Fruit fly (Drosophila melanogaster) whole organism, embryonic: ENCODE measurements around the gene Pex3.

Source experiments
- Adf1 ChIP-seq: fragments of 200-800 bp; sonication (Bioruptor generic); IDR thresholded peaks from 2 replicates; pipeline ENCODE4 v1.3.6; 2022; ENCODE audit warnings: missing biosample characterization, missing genetic modification characterization
- B-H2 ChIP-seq: fragments of 200-800 bp; sonication (Bioruptor generic); optimal IDR thresholded peaks from 2 replicates; lab custom pipeline; 2018; ENCODE audit warnings: missing biosample characterization, mild to moderate bottlenecking, missing genetic modification characterization
- BEAF-32 ChIP-seq: fragments of 200-800 bp; sonication (Bioruptor generic); optimal IDR thresholded peaks from 3 replicates; lab custom pipeline; 2017; ENCODE audit warnings: missing biosample characterization, missing genetic modification characterization, mild to moderate bottlenecking, moderate library complexity, missing genetic modification reagents
- CG10431 ChIP-seq: fragments of 200-800 bp; sonication (Bioruptor generic); optimal IDR thresholded peaks from 3 replicates; lab custom pipeline; 2018; ENCODE audit warnings: missing biosample characterization, mild to moderate bottlenecking, missing genetic modification characterization
- CG12104 ChIP-seq: fragments of 200-800 bp; sonication (Bioruptor generic); optimal IDR thresholded peaks from 3 replicates; lab custom pipeline; 2016; ENCODE audit warnings: missing biosample characterization, missing genetic modification characterization
- CG15696 ChIP-seq: fragments of 200-800 bp; sonication (Bioruptor generic); optimal IDR thresholded peaks from 2 replicates; lab custom pipeline; 2019; ENCODE audit warnings: missing biosample characterization, mild to moderate bottlenecking, missing genetic modification characterization, moderate library complexity
- CG2199 ChIP-seq: fragments of 200-800 bp; sonication (Bioruptor generic); IDR thresholded peaks from 3 replicates; pipeline ENCODE4 v1.3.6; 2022; ENCODE audit warnings: missing biosample characterization, missing genetic modification characterization
- CG2889 ChIP-seq: fragments of 200-800 bp; sonication (Bioruptor generic); IDR thresholded peaks from 3 replicates; pipeline ENCODE4 v1.3.6; 2022; ENCODE audit warnings: missing biosample characterization, missing genetic modification characterization
- CG30020 ChIP-seq: fragments of 200-800 bp; optimal IDR thresholded peaks from 2 replicates; lab custom pipeline; 2019; ENCODE audit warnings: missing biosample characterization, mild to moderate bottlenecking, missing genetic modification characterization, moderate library complexity
- CG34224 ChIP-seq: fragments of 200-800 bp; sonication (Bioruptor generic); IDR thresholded peaks from 3 replicates; pipeline ENCODE4 v1.3.6; 2022; ENCODE audit warnings: missing biosample characterization, missing genetic modification characterization; ENCODE audit not compliant: partially characterized antibody
- CG4360 ChIP-seq: fragments of 200-800 bp; sonication (Bioruptor generic); IDR thresholded peaks from 2 replicates; pipeline ENCODE4 v1.3.6; 2022; ENCODE audit warnings: missing biosample characterization, missing genetic modification characterization
- CG4424 ChIP-seq: fragments of 200-800 bp; sonication (Bioruptor generic); optimal IDR thresholded peaks from 3 replicates; lab custom pipeline; 2016; ENCODE audit warnings: missing biosample characterization, missing genetic modification characterization
- CG4820 ChIP-seq: fragments of 200-800 bp; sonication (Bioruptor generic); optimal IDR thresholded peaks from 3 replicates; lab custom pipeline; 2016; ENCODE audit warnings: missing biosample characterization, missing genetic modification characterization
- CG4854 ChIP-seq: fragments of 200-800 bp; sonication (Bioruptor generic); optimal IDR thresholded peaks from 2 replicates; lab custom pipeline; 2016; ENCODE audit warnings: missing biosample characterization, missing genetic modification characterization, inconsistent platforms
- CG6175 ChIP-seq: fragments of 200-800 bp; sonication (Bioruptor generic); IDR thresholded peaks from 3 replicates; pipeline ENCODE4 v1.3.6; 2022; ENCODE audit warnings: missing biosample characterization, missing genetic modification characterization
- CG6854 ChIP-seq: fragments of 200-800 bp; sonication (Bioruptor generic); optimal IDR thresholded peaks from 3 replicates; lab custom pipeline; 2017; ENCODE audit warnings: missing biosample characterization, mild to moderate bottlenecking, missing genetic modification characterization
- CG8290 ChIP-seq, 3 experiments: fragments of 200-800 bp; sonication (Bioruptor generic); optimal IDR thresholded peaks; 2 replicates each; lab custom pipeline; 2016 to 2019; ENCODE audit warnings: missing biosample characterization in 3 of 3, missing genetic modification characterization in 3 of 3, mild to moderate bottlenecking in 2 of 3, moderate library complexity in 1 of 3
- Dll ChIP-seq: fragments of 200-800 bp; sonication (Bioruptor generic); IDR thresholded peaks from 4 replicates; pipeline ENCODE4 v1.3.6; 2022; ENCODE audit warnings: missing biosample characterization, missing genetic modification characterization; ENCODE audit not compliant: partially characterized antibody
- Doc3 ChIP-seq: fragments of 200-800 bp; sonication (Bioruptor generic); IDR thresholded peaks from 3 replicates; pipeline ENCODE4 v1.3.6; 2022; ENCODE audit warnings: missing biosample characterization, missing genetic modification characterization; ENCODE audit not compliant: partially characterized antibody
- Eip74EF ChIP-seq, 2 experiments: fragments of 200-800 bp in 1 of 2; fragments of >200 bp in 1 of 2; sonication (Bioruptor generic) in 1 of 2; optimal IDR thresholded peaks; 2 replicates each; lab custom pipeline; 2017 to 2019; ENCODE audit warnings: missing biosample characterization in 2 of 2, missing genetic modification characterization in 2 of 2, mild to moderate bottlenecking in 1 of 2, moderate library complexity in 1 of 2
- Hsf ChIP-seq: fragments of 200-800 bp; sonication (Bioruptor generic); optimal IDR thresholded peaks from 3 replicates; lab custom pipeline; 2016; ENCODE audit warnings: missing biosample characterization, missing genetic modification characterization
- Med ChIP-seq: fragments of 200-800 bp; sonication (Bioruptor generic); peaks from one replicate; lab custom pipeline; 2016; ENCODE audit warnings: missing biosample characterization, missing genetic modification characterization, mild to moderate bottlenecking, inconsistent platforms, moderate library complexity
- NFAT ChIP-seq: fragments of 200-800 bp; sonication (Bioruptor generic); IDR thresholded peaks from 2 replicates; pipeline ENCODE4 v1.3.6; 2022; ENCODE audit warnings: missing biosample characterization, missing genetic modification characterization
- Nf-YB ChIP-seq: fragments of 200-800 bp; sonication (Bioruptor generic); optimal IDR thresholded peaks from 3 replicates; lab custom pipeline; 2019; ENCODE audit warnings: missing biosample characterization, mild to moderate bottlenecking, missing genetic modification characterization, moderate library complexity
- Scr ChIP-seq: fragments of 200-800 bp; sonication (Bioruptor generic); IDR thresholded peaks from 2 replicates; pipeline ENCODE4 v1.3.6; 2022; ENCODE audit warnings: missing biosample characterization, missing genetic modification characterization; ENCODE audit not compliant: partially characterized antibody
- abd-A ChIP-seq: fragments of 200-800 bp; sonication (Bioruptor generic); optimal IDR thresholded peaks from 3 replicates; lab custom pipeline; 2019; ENCODE audit warnings: missing biosample characterization, mild to moderate bottlenecking, missing genetic modification characterization, moderate library complexity
- bbx ChIP-seq: fragments of 200-800 bp; sonication (Bioruptor generic); IDR thresholded peaks from 2 replicates; pipeline ENCODE4 v1.3.6; 2022; ENCODE audit warnings: missing biosample characterization, missing genetic modification characterization; ENCODE audit not compliant: partially characterized antibody
- bigmax ChIP-seq: fragments of 200-800 bp; sonication (Bioruptor generic); optimal IDR thresholded peaks from 2 replicates; lab custom pipeline; 2018; ENCODE audit warnings: missing biosample characterization, mild to moderate bottlenecking, missing genetic modification characterization
- bowl ChIP-seq: fragments of 200-800 bp; sonication (Bioruptor generic); IDR thresholded peaks from 2 replicates; pipeline ENCODE4 v1.3.6; 2022; ENCODE audit warnings: missing biosample characterization, missing genetic modification characterization
- cg ChIP-seq: fragments of 200-800 bp; sonication (Bioruptor generic); optimal IDR thresholded peaks from 3 replicates; lab custom pipeline; 2019; ENCODE audit warnings: missing biosample characterization, mild to moderate bottlenecking, missing genetic modification characterization, moderate library complexity
- chif ChIP-seq, 2 experiments: fragments of 200-800 bp; sonication (Bioruptor generic); optimal IDR thresholded peaks; 3 replicates each; lab custom pipeline; 2016; ENCODE audit warnings: missing biosample characterization in 2 of 2, missing genetic modification characterization in 2 of 2
- chinmo ChIP-seq: fragments of 200-800 bp; sonication (Bioruptor generic); IDR thresholded peaks from 4 replicates; pipeline ENCODE4 v1.3.6; 2022; ENCODE audit warnings: missing biosample characterization, missing genetic modification characterization; ENCODE audit not compliant: partially characterized antibody
- crol ChIP-seq: fragments of 200-800 bp; sonication (Bioruptor generic); IDR thresholded peaks from 2 replicates; pipeline ENCODE4 v1.3.6; 2022; ENCODE audit warnings: missing biosample characterization, missing genetic modification characterization
- dmrt11E ChIP-seq: fragments of 200-800 bp; sonication (Bioruptor generic); optimal IDR thresholded peaks from 3 replicates; lab custom pipeline; 2018; ENCODE audit warnings: missing biosample characterization, mild to moderate bottlenecking, missing genetic modification characterization, moderate library complexity
- her ChIP-seq: fragments of 200-800 bp; sonication (Bioruptor generic); optimal IDR thresholded peaks from 2 replicates; lab custom pipeline; 2016; ENCODE audit warnings: missing biosample characterization, missing genetic modification characterization
- inv ChIP-seq: fragments of 200-800 bp; sonication (Bioruptor generic); IDR thresholded peaks from 2 replicates; pipeline ENCODE4 v1.3.6; 2022; ENCODE audit warnings: missing biosample characterization, missing genetic modification characterization; ENCODE audit not compliant: partially characterized antibody
- ken ChIP-seq: fragments of 200-800 bp; sonication (Bioruptor generic); IDR thresholded peaks from 3 replicates; pipeline ENCODE4 v1.3.6; 2022; ENCODE audit warnings: missing biosample characterization, missing genetic modification characterization
- lilli ChIP-seq: fragments of 200-800 bp; sonication (Bioruptor generic); optimal IDR thresholded peaks from 3 replicates; lab custom pipeline; 2016; ENCODE audit warnings: missing biosample characterization, missing genetic modification characterization
- org-1 ChIP-seq: fragments of 200-800 bp; sonication (Bioruptor generic); optimal IDR thresholded peaks from 2 replicates; lab custom pipeline; 2017; ENCODE audit warnings: missing biosample characterization, missing genetic modification characterization
- phol ChIP-seq: fragments of 200-800 bp; sonication (Bioruptor generic); optimal IDR thresholded peaks from 3 replicates; lab custom pipeline; 2018; ENCODE audit warnings: missing biosample characterization, mild to moderate bottlenecking, missing genetic modification characterization, moderate library complexity
- sd ChIP-seq: fragments of 200-800 bp; sonication (Bioruptor generic); optimal IDR thresholded peaks from 3 replicates; lab custom pipeline; 2018; ENCODE audit warnings: missing biosample characterization, mild to moderate bottlenecking, missing genetic modification characterization, moderate library complexity
- sqz ChIP-seq: fragments of 200-800 bp; sonication (Bioruptor generic); optimal IDR thresholded peaks from 3 replicates; lab custom pipeline; 2018; ENCODE audit warnings: missing biosample characterization, mild to moderate bottlenecking, missing genetic modification characterization
- tio ChIP-seq: fragments of 200-800 bp; sonication (Bioruptor generic); optimal IDR thresholded peaks from 2 replicates; lab custom pipeline; 2017; ENCODE audit warnings: missing biosample characterization, missing genetic modification characterization, inconsistent platforms
- unc-4 ChIP-seq: fragments of 200-800 bp; sonication (Bioruptor generic); IDR thresholded peaks from 2 replicates; pipeline ENCODE4 v1.3.6; 2022; ENCODE audit warnings: missing biosample characterization, missing genetic modification characterization; ENCODE audit not compliant: partially characterized antibody
- wor ChIP-seq: fragments of 200-800 bp; sonication (Bioruptor generic); IDR thresholded peaks from 2 replicates; pipeline ENCODE4 v1.3.6; 2022; ENCODE audit warnings: missing biosample characterization, missing genetic modification characterization
- zfh1 ChIP-seq: fragments of 200-800 bp; sonication (Bioruptor generic); IDR thresholded peaks from 3 replicates; pipeline ENCODE4 v1.3.6; 2022; ENCODE audit warnings: missing biosample characterization, missing genetic modification characterization

Pex3 gene

dm6 chr3L:15107158-15107775, 36.9 kb upstream of the Pex3 start:
- TF ChIP-seq bigmax (GFP tag; lab: Kevin White, UChicago) (no peak), unc-4 (GFP tag; lab: Robert Waterston, UW) (0 out of 2 replicates have a peak, but pooled peaks have one; percentile 28), B-H2 (GFP tag; lab: Kevin White, UChicago) (no peak), CG6854 (peak; percentile 69), CG6175 (GFP tag; lab: Robert Waterston, UW) (0 out of 3 replicates have a peak, but pooled peaks have one; percentile 18), CG2889 (GFP tag; lab: Robert Waterston, UW) (peak; percentile 13; the same call in 1 of the 3 replicates), Doc3 (GFP tag; lab: Robert Waterston, UW) (0 out of 3 replicates have a peak, but pooled peaks have one; percentile 25), CG4820 (GFP tag; lab: Kevin White, UChicago) (no peak), bowl (GFP tag; lab: Robert Waterston, UW) (0 out of 2 replicates have a peak, but pooled peaks have one; percentile 6), CG2199 (0 out of 3 replicates have a peak, but pooled peaks have one; percentile 29), CG15696 (tag; lab: Kevin White, UChicago) (no peak), cg (peak; percentile 54), BEAF-32 (no peak), crol (GFP tag; lab: Robert Waterston, UW) (peak; percentile 77), Med (GFP tag; lab: Kevin White, UChicago) (peak; percentile 50), Dll (GFP tag; lab: Robert Waterston, UW) (no peak), CG34224 (GFP tag; lab: Robert Waterston, UW) (peak; percentile 12; the same call in 1 of the 3 replicates), inv (0 out of 2 replicates have a peak, but pooled peaks have one; percentile 16), abd-A (tag; lab: Kevin White, UChicago) (peak; percentile 87), bbx (GFP tag; lab: Robert Waterston, UW) (peak; percentile 46; the same call in 1 of the 2 replicates), Scr (GFP tag; lab: Robert Waterston, UW) (no peak), zfh1 (GFP tag; lab: Robert Waterston, UW) (no peak), Adf1 (GFP tag; lab: Robert Waterston, UW) (peak; percentile 62; the same call in 1 of the 2 replicates), chinmo (GFP tag; lab: Robert Waterston, UW) (peak; percentile 62; the same call in 1 of the 4 replicates), sd (tag; lab: Kevin White, UChicago) (peak; percentile 5), CG4360 (GFP tag; lab: Robert Waterston, UW) (peak; percentile 84)

- TF ChIP-seq tio: peak; percentile 56
- TF ChIP-seq zfh1 (GFP tag; lab: Robert Waterston, UW): no peak
- peak; percentile 46 for TF ChIP-seq org-1
- peak; percentile 40; the same call in 1 of the 2 replicates for TF ChIP-seq wor
- peak; percentile 13 for TF ChIP-seq CG30020 (tag; lab: Kevin White, UChicago)
- peak; percentile 79 for TF ChIP-seq dmrt11E (tag; lab: Kevin White, UChicago)
- TF ChIP-seq CG4820 (GFP tag; lab: Kevin White, UChicago): peak; percentile 18
- peak; percentile 21 for TF ChIP-seq CG8290 (GFP tag; optimal IDR thresholded peaks at IDR 0.05; lab: Kevin White, UChicago)
- TF ChIP-seq CG8290 (tag; optimal IDR thresholded peaks at IDR 0.05; lab: Kevin White, UChicago): no peak
- TF ChIP-seq CG4424 (GFP tag; lab: Kevin White, UChicago): peak; percentile 62
- TF ChIP-seq CG12104: no peak
- TF ChIP-seq ken: no peak
- TF ChIP-seq Hsf (GFP tag; lab: Kevin White, UChicago): peak; percentile 10
- no peak for TF ChIP-seq CG4854 (GFP tag; lab: Kevin White, UChicago)
- TF ChIP-seq CG10431 (GFP tag; lab: Kevin White, UChicago): no peak
- no peak for TF ChIP-seq her (GFP tag; lab: Kevin White, UChicago)
- TF ChIP-seq CG4360 (GFP tag; lab: Robert Waterston, UW): no peak
- TF ChIP-seq Nf-YB (GFP tag; lab: Kevin White, UChicago): peak; percentile 19
- TF ChIP-seq NFAT (GFP tag; lab: Robert Waterston, UW): no peak
- peak; percentile 11 for TF ChIP-seq sqz (GFP tag; lab: Kevin White, UChicago)
- peak; percentile 7 for TF ChIP-seq lilli (GFP tag; lab: Kevin White, UChicago)
- peak; percentile 65 for TF ChIP-seq phol (tag; lab: Kevin White, UChicago)
- TF ChIP-seq Eip74EF (GFP tag; optimal IDR thresholded peaks at IDR 0.05; lab: Kevin White, UChicago): no peak
- peak in 1 of 2 experiments; percentile 1 for TF ChIP-seq chif (GFP tag; optimal IDR thresholded peaks at IDR 0.05; lab: Kevin White, UChicago)
Observed at dm6 chr3L:15107776-15108379, 36.3 kb upstream of the Pex3 start.
